Worm (Caenorhabditis elegans): ENCODE results near the gene R09A8.2.

Gene R09A8.2

DNA sequence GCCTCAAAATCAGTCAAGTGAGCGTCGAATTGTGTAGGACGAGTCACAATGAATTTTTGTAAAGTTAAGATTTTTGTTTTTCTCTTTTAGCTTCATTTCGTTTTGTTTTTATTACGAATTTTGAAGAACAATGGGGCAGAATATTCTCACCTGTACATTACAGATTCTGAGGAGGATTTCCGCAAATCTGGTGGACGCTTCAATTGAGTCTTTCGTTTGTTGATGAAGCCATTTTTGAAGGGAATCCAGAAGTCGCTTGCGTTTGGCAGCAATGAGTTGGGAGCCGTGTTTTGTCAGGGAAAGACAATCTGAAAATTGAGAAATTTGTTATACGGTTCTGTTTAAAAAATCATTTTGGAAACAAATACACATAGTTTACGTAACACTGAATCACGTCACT is 45.2 kb downstream of the R09A8.2 start:
- TF ChIP-seq rpc-1 (optimal IDR thresholded peaks at IDR 0.05) (no peak), rpc-1 (tag; optimal IDR thresholded peaks at IDR 0.05) (no peak), attf-6 (GFP tag; IDR thresholded peaks at IDR 0.05) (0 out of 2 replicates have a peak, but pooled peaks have one; percentile 18), die-1 (tag; optimal IDR thresholded peaks at IDR 0.05) (no peak), ama-1 (optimal IDR thresholded peaks at IDR 0.05) (peak; percentile 48), ama-1 (GFP tag; optimal IDR thresholded peaks at IDR 0.05) (no peak), ZK185.1 (tag; optimal IDR thresholded peaks at IDR 0.05; ENCODE audit: poor library complexity, severe bottlenecking) (no peak), ceh-40 (GFP tag; IDR thresholded peaks at IDR 0.05) (no peak)

DNA sequence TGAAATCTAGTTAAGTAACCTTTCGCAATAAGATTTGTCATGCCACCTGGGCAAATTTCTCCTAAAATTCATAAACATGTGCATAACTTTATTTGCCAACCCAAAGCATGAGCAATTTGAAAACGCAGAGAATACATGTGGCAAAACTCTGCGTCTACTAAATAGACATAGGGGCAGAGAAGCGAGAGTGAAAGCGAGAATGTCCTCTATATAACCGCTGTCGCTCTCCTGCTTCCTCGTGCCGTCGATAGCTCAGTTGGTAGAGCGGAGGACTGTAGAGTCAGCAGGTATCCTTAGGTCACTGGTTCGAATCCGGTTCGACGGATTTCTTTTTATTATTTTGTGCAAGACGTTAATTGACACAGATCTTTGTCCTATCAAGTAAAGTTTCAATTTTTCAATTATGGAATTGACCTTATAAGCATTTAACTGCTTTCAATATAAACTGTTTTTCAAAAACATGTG is 45.8 kb downstream of the R09A8.2 start:
- TF ChIP-seq mes-4 (tag; optimal IDR thresholded peaks at IDR 0.05) (peak; percentile 85), B0019.2 (GFP tag; conservative IDR thresholded peaks at IDR 0.05) (no peak), atf-7 (tag; optimal IDR thresholded peaks at IDR 0.05) (peak; percentile 73), madf-6 (GFP tag; IDR thresholded peaks at IDR 0.05) (peak; percentile 67), lin-54 (GFP tag; optimal IDR thresholded peaks at IDR 0.05) (peak; percentile 76), ceh-100 (GFP tag; IDR thresholded peaks at IDR 0.05) (peak; percentile 62), hmg-20 (GFP tag; IDR thresholded peaks at IDR 0.05) (peak; percentile 83), B0261.1 (tag; optimal IDR thresholded peaks at IDR 0.05) (peak; percentile 97), ztf-28 (GFP tag; IDR thresholded peaks at IDR 0.05) (peak; percentile 85), ceh-58 (GFP tag; IDR thresholded peaks at IDR 0.05) (0 out of 2 replicates have a peak, but pooled peaks have one; percentile 82), unc-130 (GFP tag; optimal IDR thresholded peaks at IDR 0.05) (peak; percentile 34), snpc-1.1 (tag; optimal IDR thresholded peaks at IDR 0.05; ENCODE audit: insufficient read depth) (peak; percentile 1), cebp-1 (GFP tag; IDR thresholded peaks at IDR 0.05) (no peak), cebp-1 (tag; optimal IDR thresholded peaks at IDR 0.05) (peak; percentile 83), akir-1 (GFP tag; optimal IDR thresholded peaks at IDR 0.05) (peak; percentile 39), nhr-27 (tag; optimal IDR thresholded peaks at IDR 0.05) (peak; percentile 70), repo-1 (tag; optimal IDR thresholded peaks at IDR 0.05) (peak; percentile 84), F52B5.7 (tag; optimal IDR thresholded peaks at IDR 0.05) (peak; percentile 89), bed-1 (GFP tag; IDR thresholded peaks at IDR 0.05) (peak; percentile 79), egrh-3 (GFP tag; IDR thresholded peaks at IDR 0.05) (peak; percentile 75), zim-3 (tag; optimal IDR thresholded peaks at IDR 0.05) (peak; percentile 90), hlh-12 (tag; optimal IDR thresholded peaks at IDR 0.05) (peak; percentile 77), somi-1 (GFP tag; optimal IDR thresholded peaks at IDR 0.05) (peak; percentile 71), nhr-179 (tag; optimal IDR thresholded peaks at IDR 0.05) (peak; percentile 81), hsf-1 (GFP tag; IDR thresholded peaks at IDR 0.05) (peak; percentile 39; the same call in 1 of the 2 replicates), F10E7.11 (tag; optimal IDR thresholded peaks at IDR 0.05) (peak; percentile 39), Y53G8AR.9 (GFP tag; conservative IDR thresholded peaks at IDR 0.05) (no peak), ceh-40 (GFP tag; IDR thresholded peaks at IDR 0.05) (0 out of 2 replicates have a peak, but pooled peaks have one; percentile 47), ztf-6 (GFP tag; IDR thresholded peaks at IDR 0.05) (peak; percentile 82), F22D6.2 (tag; optimal IDR thresholded peaks at IDR 0.05) (peak; percentile 40), hmg-1.2 (GFP tag; IDR thresholded peaks at IDR 0.05) (peak; percentile 86), lin-35 (GFP tag; optimal IDR thresholded peaks at IDR 0.05) (peak in 1 of 3 experiments; percentile 82), hrde-1 (tag; optimal IDR thresholded peaks at IDR 0.05; ENCODE audit: borderline replicate concordance) (peak; percentile 55), fkh-3 (tag; optimal IDR thresholded peaks at IDR 0.05) (peak; percentile 90), ccch-3 (GFP tag; optimal IDR thresholded peaks at IDR 0.05) (peak; percentile 34), Y56A3A.18 (GFP tag; IDR thresholded peaks at IDR 0.05) (peak; percentile 91), efl-1 (GFP tag; optimal IDR thresholded peaks at IDR 0.05) (no peak), let-526 (GFP tag; IDR thresholded peaks at IDR 0.05) (peak; percentile 90), pha-4 (tag; optimal IDR thresholded peaks at IDR 0.05) (no peak), Y53F4B.3 (GFP tag; IDR thresholded peaks at IDR 0.05) (0 out of 2 replicates have a peak, but pooled peaks have one; percentile 51), him-1 (tag; optimal IDR thresholded peaks at IDR 0.05) (peak; percentile 96)

Measured in whole organism, young adult.